Worm (Caenorhabditis elegans): ENCODE measurements around the gene srx-36.

srx-36 gene

DNA sequence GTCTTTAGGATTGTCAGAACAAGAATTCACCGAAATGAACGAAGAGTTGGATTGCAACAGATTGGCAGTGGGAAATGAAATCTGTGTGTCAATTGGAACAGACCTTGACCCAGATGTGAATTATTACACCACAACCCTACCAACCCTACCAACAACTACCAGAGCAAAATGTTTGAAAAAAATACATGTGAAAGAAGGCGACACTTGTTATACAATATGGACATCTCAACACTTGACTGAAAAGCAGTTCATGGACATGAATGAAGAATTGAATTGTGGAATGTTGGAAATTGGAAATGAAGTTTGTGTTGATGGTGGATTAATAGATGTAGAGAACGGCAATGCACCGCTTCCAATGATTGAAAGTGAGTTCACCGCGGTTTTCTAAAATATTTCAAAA lies 6.9 kb downstream of the srx-36 start:
- TF ChIP-seq T22C8.4 (GFP tag; IDR thresholded peaks at IDR 0.05) (no peak), klf-2 (GFP tag; conservative IDR thresholded peaks at IDR 0.05) (no peak), tab-1 (GFP tag; IDR thresholded peaks at IDR 0.05) (no peak), med-1 (GFP tag; optimal IDR thresholded peaks at IDR 0.05; ENCODE audit: insufficient read depth) (no peak), ztf-29 (GFP tag; IDR thresholded peaks at IDR 0.05) (no peak), flt-1 (GFP tag; IDR thresholded peaks at IDR 0.05) (no peak), ztf-23 (GFP tag; IDR thresholded peaks at IDR 0.05) (no peak), cog-1 (tag; optimal IDR thresholded peaks at IDR 0.05) (no peak), ref-1 (GFP tag; conservative IDR thresholded peaks at IDR 0.05) (no peak)

DNA sequence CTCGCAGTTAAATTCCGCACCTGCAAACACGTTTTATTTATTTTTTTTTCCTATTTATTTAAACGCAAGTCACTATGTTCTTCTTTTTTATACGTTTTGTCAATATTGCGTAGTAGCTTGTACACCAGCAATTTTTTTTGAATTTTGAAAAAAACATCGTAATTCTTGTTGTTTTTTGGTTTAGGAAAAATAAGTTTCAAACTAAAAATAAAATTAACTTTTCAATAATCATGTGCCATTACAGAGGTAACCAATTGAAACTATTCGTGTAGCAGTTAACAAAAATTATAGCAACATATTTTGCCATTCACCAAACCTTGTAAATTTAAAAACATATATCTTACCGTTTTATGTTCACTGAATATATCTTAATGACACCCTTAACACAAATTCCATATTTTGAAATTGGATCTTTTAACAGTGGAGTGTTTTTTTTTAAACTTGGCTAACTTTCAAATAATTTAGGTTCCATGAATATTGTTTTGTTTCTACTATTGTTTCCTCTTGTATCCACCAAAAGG lies 7.6 kb downstream of the srx-36 start, which contains the start of gene lmd-5:
lmd-5 (plus strand) TSS at position 471 of the 521 bp plus-strand sequence.
- no peak for TF ChIP-seq klf-2 (GFP tag; conservative IDR thresholded peaks at IDR 0.05)
- no peak for TF ChIP-seq ztf-23 (GFP tag; IDR thresholded peaks at IDR 0.05)
- no peak for TF ChIP-seq T22C8.4 (GFP tag; IDR thresholded peaks at IDR 0.05)
- no peak for TF ChIP-seq cog-1 (tag; optimal IDR thresholded peaks at IDR 0.05)

DNA sequence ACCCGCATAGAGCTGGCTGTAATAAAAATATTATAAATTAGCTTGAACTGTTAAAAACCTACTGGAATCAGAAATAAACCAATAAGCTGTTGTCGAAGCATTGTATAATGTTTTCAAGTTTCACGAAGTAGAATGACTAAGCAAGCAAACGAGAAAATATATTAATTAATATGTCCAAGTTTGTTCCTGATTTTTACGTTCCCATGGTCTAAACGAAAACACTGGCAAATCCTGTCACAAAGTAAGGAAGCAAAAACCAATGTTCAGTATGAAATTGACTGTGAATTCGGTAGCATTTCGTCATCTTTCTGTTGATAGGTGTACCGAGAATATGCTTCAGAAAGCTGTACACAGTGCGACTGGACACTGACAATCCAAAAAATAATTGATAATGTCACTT lies 10.7 kb downstream of the srx-36 start, which contains the start of gene srx-34:
srx-34 (minus strand) TSS at position 101 of the 400 bp plus-strand sequence.
- TF ChIP-seq med-1 (GFP tag; optimal IDR thresholded peaks at IDR 0.05; ENCODE audit: insufficient read depth) (no peak), ztf-29 (GFP tag; IDR thresholded peaks at IDR 0.05) (no peak), klf-2 (GFP tag; conservative IDR thresholded peaks at IDR 0.05) (no peak), tab-1 (GFP tag; IDR thresholded peaks at IDR 0.05) (no peak), T22C8.4 (GFP tag; IDR thresholded peaks at IDR 0.05) (no peak), ztf-23 (GFP tag; IDR thresholded peaks at IDR 0.05) (no peak), cog-1 (tag; optimal IDR thresholded peaks at IDR 0.05) (no peak), ref-1 (GFP tag; conservative IDR thresholded peaks at IDR 0.05) (no peak), flt-1 (GFP tag; IDR thresholded peaks at IDR 0.05) (no peak)

DNA sequence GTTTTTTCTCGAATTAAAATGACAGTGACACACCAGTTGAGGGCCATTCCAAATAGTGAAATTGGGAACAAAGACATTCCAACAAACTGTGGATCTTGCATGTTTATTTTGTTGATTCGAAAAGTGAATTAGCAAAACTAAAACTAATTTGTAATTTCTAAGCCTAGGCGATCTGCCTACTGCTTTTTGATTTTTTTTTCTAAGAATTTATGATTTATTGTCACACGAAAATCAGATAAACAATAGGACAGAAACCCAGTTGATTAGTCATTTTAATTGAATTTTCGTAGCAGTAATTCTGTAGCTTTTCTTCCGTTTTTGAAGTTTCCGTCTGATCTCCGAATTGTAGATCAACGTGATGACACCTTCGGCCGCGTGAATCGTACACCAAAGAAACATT lies 12.1 kb downstream of the srx-36 start, which contains the start of gene srx-33:
srx-33 (minus strand) TSS at position 101 of the 400 bp plus-strand sequence.
- TF ChIP-seq ref-1 (GFP tag; conservative IDR thresholded peaks at IDR 0.05): no peak
- no peak for TF ChIP-seq klf-2 (GFP tag; conservative IDR thresholded peaks at IDR 0.05)
- TF ChIP-seq flt-1 (GFP tag; IDR thresholded peaks at IDR 0.05): no peak
- no peak for TF ChIP-seq ztf-29 (GFP tag; IDR thresholded peaks at IDR 0.05)
- no peak for TF ChIP-seq cog-1 (tag; optimal IDR thresholded peaks at IDR 0.05)
- no peak for TF ChIP-seq tab-1 (GFP tag; IDR thresholded peaks at IDR 0.05)
- no peak for TF ChIP-seq ztf-23 (GFP tag; IDR thresholded peaks at IDR 0.05)
- TF ChIP-seq T22C8.4 (GFP tag; IDR thresholded peaks at IDR 0.05): no peak
- TF ChIP-seq med-1 (GFP tag; optimal IDR thresholded peaks at IDR 0.05; ENCODE audit: insufficient read depth): no peak

DNA sequence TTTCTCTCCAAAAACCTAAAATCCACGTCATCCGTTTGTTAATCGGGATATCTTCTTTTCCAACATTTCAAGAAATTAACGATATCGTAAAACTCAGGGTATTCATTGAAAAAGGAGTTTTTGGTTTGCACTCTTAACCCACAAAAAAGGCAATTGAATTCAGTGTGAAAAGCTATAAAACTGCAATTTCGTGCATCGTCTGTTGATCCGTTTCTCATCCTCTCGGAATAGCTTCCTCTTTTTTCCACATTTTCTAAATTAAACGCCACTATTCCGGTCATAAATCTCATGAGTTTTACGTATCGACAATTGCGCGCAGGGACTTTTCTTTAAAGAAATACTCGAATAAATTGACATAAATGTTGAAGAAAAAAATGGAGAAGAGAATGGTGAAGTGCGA lies 18.7 kb downstream of the srx-36 start:
- TF ChIP-seq flt-1 (GFP tag; IDR thresholded peaks at IDR 0.05) (no peak), cog-1 (tag; optimal IDR thresholded peaks at IDR 0.05) (no peak), ztf-29 (GFP tag; IDR thresholded peaks at IDR 0.05) (no peak), ztf-23 (GFP tag; IDR thresholded peaks at IDR 0.05) (no peak), med-1 (GFP tag; optimal IDR thresholded peaks at IDR 0.05; ENCODE audit: insufficient read depth) (no peak), ref-1 (GFP tag; conservative IDR thresholded peaks at IDR 0.05) (no peak), tab-1 (GFP tag; IDR thresholded peaks at IDR 0.05) (no peak), T22C8.4 (GFP tag; IDR thresholded peaks at IDR 0.05) (no peak), klf-2 (GFP tag; conservative IDR thresholded peaks at IDR 0.05) (no peak)

ce11 chrV:7111276-7111675 lies 19.6 kb downstream of the srx-36 start:
- TF ChIP-seq flt-1 (GFP tag; IDR thresholded peaks at IDR 0.05) (no peak), tab-1 (GFP tag; IDR thresholded peaks at IDR 0.05) (no peak), klf-2 (GFP tag; conservative IDR thresholded peaks at IDR 0.05) (no peak), ztf-23 (GFP tag; IDR thresholded peaks at IDR 0.05) (no peak), cog-1 (tag; optimal IDR thresholded peaks at IDR 0.05) (no peak)

DNA sequence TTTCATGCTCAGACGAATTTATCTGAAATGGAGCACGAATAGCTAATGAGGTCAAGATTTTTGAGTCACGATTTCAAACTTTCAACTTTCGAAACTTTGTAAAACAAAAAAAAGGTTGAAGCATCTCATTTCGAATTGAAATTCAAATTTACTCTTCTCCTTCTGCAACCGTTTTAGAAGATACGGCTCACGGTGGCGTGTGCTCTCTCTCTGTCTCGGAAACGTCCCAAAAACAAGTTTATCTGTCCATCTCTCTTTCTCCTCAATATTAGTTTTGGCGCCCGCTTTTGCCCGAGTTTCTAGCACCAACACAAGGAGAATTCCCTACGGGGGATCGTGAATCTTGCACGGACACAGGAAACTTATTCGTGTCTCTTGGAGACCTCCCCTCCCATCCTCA lies 20.5 kb downstream of the srx-36 start:
- TF ChIP-seq med-1 (GFP tag; optimal IDR thresholded peaks at IDR 0.05; ENCODE audit: insufficient read depth) (no peak), klf-2 (GFP tag; conservative IDR thresholded peaks at IDR 0.05) (no peak), T22C8.4 (GFP tag; IDR thresholded peaks at IDR 0.05) (no peak), cog-1 (tag; optimal IDR thresholded peaks at IDR 0.05) (no peak), tab-1 (GFP tag; IDR thresholded peaks at IDR 0.05) (no peak), flt-1 (GFP tag; IDR thresholded peaks at IDR 0.05) (no peak), ref-1 (GFP tag; conservative IDR thresholded peaks at IDR 0.05) (no peak), ztf-23 (GFP tag; IDR thresholded peaks at IDR 0.05) (no peak), ztf-29 (GFP tag; IDR thresholded peaks at IDR 0.05) (no peak)

- TF ChIP-seq klf-2 (GFP tag; conservative IDR thresholded peaks at IDR 0.05) (no peak), tab-1 (GFP tag; IDR thresholded peaks at IDR 0.05) (0 out of 2 replicates have a peak, but pooled peaks have one; percentile 13)
Observed at ce11 chrV:7106499-7107152, 24.2 kb downstream of the srx-36 start.

ce11 chrV:7103247-7103646 lies 27.6 kb downstream of the srx-36 start, which contains the start of gene odr-2:
odr-2 (plus strand) TSS chrV:7103547.
- TF ChIP-seq klf-2 (GFP tag; conservative IDR thresholded peaks at IDR 0.05) (no peak), tab-1 (GFP tag; IDR thresholded peaks at IDR 0.05) (no peak), med-1 (GFP tag; optimal IDR thresholded peaks at IDR 0.05; ENCODE audit: insufficient read depth) (no peak)

DNA sequence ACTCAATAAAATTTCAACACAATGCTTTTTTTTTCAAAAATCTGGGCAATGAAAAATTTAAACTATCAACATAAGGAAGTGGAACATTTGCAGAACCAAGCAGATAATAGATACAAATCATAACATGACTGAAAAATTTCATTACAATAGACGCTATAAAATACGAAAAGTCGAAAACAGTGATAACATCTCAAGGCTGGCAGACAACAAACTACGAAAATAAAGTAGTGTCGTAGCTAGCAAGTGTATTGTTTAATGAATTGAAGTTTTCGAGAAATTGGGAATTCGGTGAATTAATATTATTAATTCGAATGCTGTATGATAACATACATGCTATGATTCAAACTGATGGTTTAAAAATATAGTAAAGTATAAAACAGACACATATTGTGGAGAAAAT lies 34.1 kb downstream of the srx-36 start:
- no peak for TF ChIP-seq med-1 (GFP tag; optimal IDR thresholded peaks at IDR 0.05; ENCODE audit: insufficient read depth)
- TF ChIP-seq ztf-29 (GFP tag; IDR thresholded peaks at IDR 0.05): no peak
- TF ChIP-seq cog-1 (tag; optimal IDR thresholded peaks at IDR 0.05): no peak
- no peak for TF ChIP-seq klf-2 (GFP tag; conservative IDR thresholded peaks at IDR 0.05)
- no peak for TF ChIP-seq flt-1 (GFP tag; IDR thresholded peaks at IDR 0.05)
- no peak for TF ChIP-seq tab-1 (GFP tag; IDR thresholded peaks at IDR 0.05)
- no peak for TF ChIP-seq T22C8.4 (GFP tag; IDR thresholded peaks at IDR 0.05)
- TF ChIP-seq ztf-23 (GFP tag; IDR thresholded peaks at IDR 0.05): no peak
- TF ChIP-seq ref-1 (GFP tag; conservative IDR thresholded peaks at IDR 0.05): no peak
